Worm (Caenorhabditis elegans): Measurements from ENCODE around the gene igcm-2.
A peak's percentile ranks its signal among the peaks of the same experiment; 100 is the strongest.

igcm-2 gene

DNA sequence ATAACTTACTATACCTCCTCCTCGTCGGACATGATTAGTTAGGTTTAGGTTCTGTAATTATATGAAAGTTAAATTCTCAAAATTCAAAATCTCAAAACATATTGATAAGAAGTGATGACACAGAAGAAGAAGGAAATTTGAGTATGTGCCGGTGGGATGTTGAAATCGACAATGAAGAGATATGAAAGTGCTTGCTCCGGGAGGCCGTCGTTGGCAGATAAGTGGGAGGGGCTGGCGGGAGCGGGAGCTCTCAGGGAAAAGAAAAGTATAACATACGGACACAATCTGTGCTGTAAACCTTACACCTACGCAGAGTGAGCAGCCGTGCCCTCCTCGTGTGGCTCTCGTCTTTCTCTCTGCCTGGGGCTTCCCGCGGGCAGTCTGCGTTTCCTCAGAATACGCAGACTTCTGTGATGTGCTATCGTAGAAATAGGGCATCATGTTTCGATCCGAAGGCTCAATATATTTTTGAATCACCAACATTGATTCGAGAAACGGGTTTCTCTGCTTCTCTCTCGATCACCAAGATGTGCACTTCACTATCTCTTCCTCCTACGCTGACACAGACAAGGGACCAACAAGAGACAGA is 18.9 kb upstream of the igcm-2 start, which contains the start of gene mup-2:
Gene mup-2 (minus strand): TSS at position 51 of the 589 bp plus-strand sequence.
- peak; percentile 33 for TF ChIP-seq lin-39 (tag; optimal IDR thresholded peaks at IDR 0.05)
- peak; percentile 15 for TF ChIP-seq nfya-1 (tag; optimal IDR thresholded peaks at IDR 0.05; ENCODE audit: insufficient read depth)
- TF ChIP-seq eor-1 (tag; optimal IDR thresholded peaks at IDR 0.05), result no peak

DNA sequence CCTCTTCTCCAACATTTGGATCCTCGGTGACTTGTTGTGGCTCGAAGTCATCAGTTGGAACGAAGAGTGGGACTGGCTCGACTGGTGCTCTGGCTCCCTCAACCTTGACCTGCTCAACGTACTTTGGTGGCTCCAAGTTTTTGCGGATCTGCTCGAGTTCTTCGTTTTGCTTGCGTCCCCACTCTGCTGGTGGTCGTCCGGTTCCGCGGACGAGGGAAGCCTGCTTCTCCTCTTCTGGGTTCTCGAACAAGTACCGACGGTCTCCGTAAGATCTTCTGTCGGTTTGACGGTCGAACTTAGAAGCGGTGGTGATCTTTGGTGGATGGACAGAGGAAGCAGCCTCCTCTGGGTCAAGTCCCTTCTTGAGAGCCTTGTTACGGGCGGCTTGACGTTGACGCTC is 17.3 kb upstream of the igcm-2 start:
- TF ChIP-seq nhr-237 (tag; optimal IDR thresholded peaks at IDR 0.05) (no peak), skn-1 (tag; optimal IDR thresholded peaks at IDR 0.05) (no peak), unc-39 (tag; optimal IDR thresholded peaks at IDR 0.05) (no peak), hmg-11 (tag; optimal IDR thresholded peaks at IDR 0.05) (no peak), elt-2 (tag; optimal IDR thresholded peaks at IDR 0.05) (no peak), jun-1 (tag; optimal IDR thresholded peaks at IDR 0.05) (no peak), ZK546.5 (tag; optimal IDR thresholded peaks at IDR 0.05) (no peak), ceh-82 (tag; optimal IDR thresholded peaks at IDR 0.05) (no peak), R02D3.7 (tag; optimal IDR thresholded peaks at IDR 0.05) (no peak), elt-1 (tag; optimal IDR thresholded peaks at IDR 0.05) (no peak), aly-2 (tag; optimal IDR thresholded peaks at IDR 0.05) (no peak), fos-1 (tag; optimal IDR thresholded peaks at IDR 0.05) (no peak), ztf-4 (tag; optimal IDR thresholded peaks at IDR 0.05) (no peak), zag-1 (tag; optimal IDR thresholded peaks at IDR 0.05) (no peak)

DNA sequence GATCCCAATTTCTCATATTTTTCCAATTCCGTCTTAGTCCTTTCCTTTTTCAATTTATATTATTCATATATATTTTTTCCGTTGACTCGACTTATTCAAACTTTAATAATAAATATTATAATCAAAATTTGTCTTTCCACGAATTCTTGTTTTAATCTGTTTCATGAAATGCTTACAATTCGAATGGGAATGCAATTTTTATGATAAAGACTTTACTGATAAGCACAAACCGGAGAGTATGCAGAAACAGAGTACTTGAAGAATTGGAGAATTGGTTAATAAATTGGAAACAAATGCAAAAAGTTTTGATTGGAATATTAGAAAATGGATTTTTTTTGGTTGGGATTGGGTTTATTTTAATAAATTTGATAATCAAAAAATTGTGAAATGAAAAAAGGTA is 16.9 kb upstream of the igcm-2 start:
- TF ChIP-seq jun-1 (tag; optimal IDR thresholded peaks at IDR 0.05), result no peak
- no peak for TF ChIP-seq ceh-16 (tag; optimal IDR thresholded peaks at IDR 0.05)
- TF ChIP-seq zag-1 (tag; optimal IDR thresholded peaks at IDR 0.05), result no peak
- no peak for TF ChIP-seq hmg-11 (tag; optimal IDR thresholded peaks at IDR 0.05)
- no peak for TF ChIP-seq ztf-4 (tag; optimal IDR thresholded peaks at IDR 0.05)
- TF ChIP-seq ZK546.5 (tag; optimal IDR thresholded peaks at IDR 0.05), result no peak
- no peak for TF ChIP-seq lin-39 (tag; optimal IDR thresholded peaks at IDR 0.05)
- no peak for TF ChIP-seq nhr-237 (tag; optimal IDR thresholded peaks at IDR 0.05)
- TF ChIP-seq lsy-12 (tag; optimal IDR thresholded peaks at IDR 0.05), result no peak
- no peak for TF ChIP-seq ama-1 (optimal IDR thresholded peaks at IDR 0.05)
- TF ChIP-seq ztf-11 (tag; optimal IDR thresholded peaks at IDR 0.05), result no peak
- TF ChIP-seq ceh-82 (tag; optimal IDR thresholded peaks at IDR 0.05), result no peak
- no peak for TF ChIP-seq R02D3.7 (tag; optimal IDR thresholded peaks at IDR 0.05)
- peak; percentile 17 for TF ChIP-seq pha-4 (tag; optimal IDR thresholded peaks at IDR 0.05)
- TF ChIP-seq nhr-11 (tag; optimal IDR thresholded peaks at IDR 0.05), result no peak
- TF ChIP-seq daf-12 (tag; optimal IDR thresholded peaks at IDR 0.05), result no peak
- TF ChIP-seq pqm-1 (tag; optimal IDR thresholded peaks at IDR 0.05), result peak; percentile 33
- TF ChIP-seq elt-2 (tag; optimal IDR thresholded peaks at IDR 0.05), result peak; percentile 74
- TF ChIP-seq ceh-9 (tag; optimal IDR thresholded peaks at IDR 0.05), result no peak
- TF ChIP-seq nhr-77 (tag; optimal IDR thresholded peaks at IDR 0.05), result no peak
- no peak for TF ChIP-seq egl-5 (tag; optimal IDR thresholded peaks at IDR 0.05)
- TF ChIP-seq tbx-2 (tag; optimal IDR thresholded peaks at IDR 0.05), result no peak
- TF ChIP-seq lin-15B (tag; optimal IDR thresholded peaks at IDR 0.05), result no peak

DNA sequence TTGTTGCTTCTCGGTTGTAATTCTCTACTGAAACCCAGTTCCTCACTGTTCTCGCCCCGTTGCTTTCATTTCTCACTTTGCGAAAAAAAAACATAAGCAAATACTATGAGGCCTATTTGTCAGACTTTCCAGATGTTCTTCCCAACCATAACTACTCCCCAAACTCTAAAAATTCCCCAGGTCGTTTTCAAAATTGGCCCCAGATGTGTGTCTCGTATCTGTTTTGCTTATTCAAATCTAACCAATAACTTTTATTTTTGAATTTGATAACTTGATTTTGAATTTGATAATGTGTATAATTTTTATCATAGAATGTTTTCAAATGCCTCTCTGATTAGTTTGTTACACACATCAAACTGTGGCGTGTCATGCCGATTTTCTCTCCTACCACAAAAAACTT is 16.4 kb upstream of the igcm-2 start:
- TF ChIP-seq skn-1 (tag; optimal IDR thresholded peaks at IDR 0.05) (no peak), nhr-237 (tag; optimal IDR thresholded peaks at IDR 0.05) (no peak), snpc-4 (tag; optimal IDR thresholded peaks at IDR 0.05) (no peak), R02D3.7 (tag; optimal IDR thresholded peaks at IDR 0.05) (no peak), unc-62 (GFP tag; optimal IDR thresholded peaks at IDR 0.05) (no peak), nhr-12 (tag; optimal IDR thresholded peaks at IDR 0.05) (no peak), ZK546.5 (tag; optimal IDR thresholded peaks at IDR 0.05) (no peak)

DNA sequence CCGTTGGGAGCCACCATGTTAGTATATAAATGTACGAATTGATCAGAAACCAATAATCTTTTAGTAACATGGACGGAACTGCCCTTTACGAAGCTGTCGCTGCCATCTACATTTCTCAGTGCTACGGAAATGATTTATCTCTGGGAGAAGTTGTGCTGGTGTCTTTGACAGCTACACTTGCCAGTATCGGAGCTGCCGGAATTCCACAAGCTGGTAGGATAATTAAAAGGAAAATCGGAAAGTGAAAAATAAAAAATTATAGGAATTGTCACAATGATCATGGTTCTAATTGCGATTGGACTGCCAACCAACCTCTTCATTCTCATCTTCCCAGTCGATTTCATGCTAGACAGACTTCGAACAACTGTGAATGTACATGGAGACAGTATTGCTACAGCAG is 14.5 kb upstream of the igcm-2 start:
- TF ChIP-seq ama-1 (optimal IDR thresholded peaks at IDR 0.05) (no peak), lsy-12 (tag; optimal IDR thresholded peaks at IDR 0.05) (no peak), fos-1 (tag; optimal IDR thresholded peaks at IDR 0.05) (no peak), egl-5 (tag; optimal IDR thresholded peaks at IDR 0.05) (no peak), nhr-76 (tag; optimal IDR thresholded peaks at IDR 0.05) (no peak), fkh-2 (tag; optimal IDR thresholded peaks at IDR 0.05) (no peak), zag-1 (tag; optimal IDR thresholded peaks at IDR 0.05) (no peak), ZK546.5 (tag; optimal IDR thresholded peaks at IDR 0.05) (no peak), daf-12 (tag; optimal IDR thresholded peaks at IDR 0.05) (no peak), ceh-9 (tag; optimal IDR thresholded peaks at IDR 0.05) (no peak), elt-1 (tag; optimal IDR thresholded peaks at IDR 0.05) (no peak), elt-2 (tag; optimal IDR thresholded peaks at IDR 0.05) (no peak), nhr-77 (tag; optimal IDR thresholded peaks at IDR 0.05) (no peak), mdl-1 (tag; optimal IDR thresholded peaks at IDR 0.05) (no peak), nhr-67 (tag; optimal IDR thresholded peaks at IDR 0.05) (no peak), nhr-12 (tag; optimal IDR thresholded peaks at IDR 0.05) (no peak), hmg-11 (tag; optimal IDR thresholded peaks at IDR 0.05) (no peak), nhr-23 (tag; optimal IDR thresholded peaks at IDR 0.05) (no peak), snpc-4 (tag; optimal IDR thresholded peaks at IDR 0.05) (no peak)

Measured in whole organism, L3 larva.